Worm (Caenorhabditis elegans) whole organism, dauer: Measurements from ENCODE around the gene B0361.3.

Source experiments
- unc-62 ChIP-seq: sonication (generic microtip); optimal IDR thresholded peaks from 2 replicates; lab custom pipeline; 2017; ENCODE audit warnings: missing biosample characterization, missing genetic modification reagents, missing genetic modification characterization

The B0361.3 gene

ce11 chrIII:7281179-7281578 lies at the start of gene B0361.3:
B0361.3 (plus strand) TSS chrIII:7281462.
- no peak for TF ChIP-seq unc-62 (GFP tag; lab: Kevin White, UChicago)

ce11 chrIII:7232782-7233181 lies 48.5 kb upstream of the B0361.3 start, which contains the start of gene adr-2:
adr-2 (minus strand) TSS chrIII:7232882.
- no peak for TF ChIP-seq unc-62 (GFP tag; lab: Kevin White, UChicago)

DNA sequence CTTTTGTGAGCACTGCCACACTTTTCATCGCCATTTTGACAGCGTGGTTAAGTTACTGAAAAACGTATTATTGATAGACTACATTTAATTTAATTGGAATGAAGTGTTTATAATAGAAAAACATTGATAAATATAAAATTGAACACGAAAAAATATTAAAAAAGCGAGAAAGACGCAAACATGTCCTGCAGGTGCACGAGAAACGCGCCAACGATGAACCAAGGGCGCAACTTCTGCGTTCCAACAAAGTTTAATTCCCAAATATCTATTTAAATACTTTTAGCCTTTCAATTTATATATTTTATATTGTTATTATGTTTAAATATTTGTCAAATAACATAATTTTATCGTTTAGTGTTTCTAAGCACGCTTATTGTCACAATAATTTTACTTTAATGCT lies 47.1 kb upstream of the B0361.3 start, which contains the start of gene ndus-8:
ndus-8 (minus strand) TSS at position 55 of the 400 bp plus-strand sequence.
- TF ChIP-seq unc-62 (GFP tag; lab: Kevin White, UChicago), result no peak

- TF ChIP-seq unc-62 (GFP tag; lab: Kevin White, UChicago), result no peak
Measured at ce11 chrIII:7238727-7239126, 42.5 kb upstream of the B0361.3 start, which contains the start of gene pars-1. pars-1 (plus strand) TSS chrIII:7239027.

- TF ChIP-seq unc-62 (GFP tag; lab: Kevin White, UChicago), result no peak
Measured at ce11 chrIII:7239416-7239815, 41.8 kb upstream of the B0361.3 start.

DNA sequence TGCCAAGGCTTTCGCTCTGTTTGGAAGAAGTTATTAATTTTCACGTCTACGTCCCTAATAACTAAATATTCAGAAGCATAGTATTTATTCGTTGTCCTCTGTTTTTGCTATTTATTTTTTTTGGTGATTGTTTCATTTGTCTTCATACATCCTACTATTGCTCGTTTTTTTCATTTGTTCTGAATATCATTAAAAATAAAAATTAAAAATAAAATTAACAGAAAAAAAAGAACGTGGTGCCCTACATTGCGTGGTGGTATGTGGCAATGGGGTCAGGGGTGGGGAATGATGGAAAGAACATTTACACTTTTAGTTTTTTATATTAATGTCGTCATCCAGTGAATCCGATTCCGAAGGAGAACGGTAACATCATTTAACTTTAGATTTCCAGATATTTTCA lies 40.2 kb upstream of the B0361.3 start, which contains the start of gene ztf-31:
ztf-31 (plus strand) TSS at position 301 of the 400 bp plus-strand sequence.
- TF ChIP-seq unc-62 (GFP tag; lab: Kevin White, UChicago), result no peak

DNA sequence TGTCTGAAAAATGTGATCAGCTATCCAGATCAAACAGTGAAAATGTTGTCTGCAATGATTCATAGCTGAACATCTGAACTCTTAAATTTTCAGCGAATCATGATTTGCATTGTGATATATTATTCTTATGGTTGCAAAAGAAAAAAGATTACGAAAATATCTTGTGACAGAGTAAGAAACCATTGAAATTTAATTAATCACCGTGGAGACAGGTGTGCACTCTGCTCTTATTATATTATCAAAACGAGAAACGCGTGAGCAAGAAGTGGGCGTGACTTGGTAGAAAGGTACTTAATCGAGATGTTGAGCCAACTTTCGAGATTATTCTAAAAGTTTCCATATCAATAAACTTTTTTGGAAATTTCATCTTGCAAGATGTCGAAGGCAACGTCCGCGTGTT lies 38.3 kb upstream of the B0361.3 start, which contains the start of gene osm-10:
osm-10 (plus strand) TSS at position 293 of the 400 bp plus-strand sequence.
- no peak for TF ChIP-seq unc-62 (GFP tag; lab: Kevin White, UChicago)

DNA sequence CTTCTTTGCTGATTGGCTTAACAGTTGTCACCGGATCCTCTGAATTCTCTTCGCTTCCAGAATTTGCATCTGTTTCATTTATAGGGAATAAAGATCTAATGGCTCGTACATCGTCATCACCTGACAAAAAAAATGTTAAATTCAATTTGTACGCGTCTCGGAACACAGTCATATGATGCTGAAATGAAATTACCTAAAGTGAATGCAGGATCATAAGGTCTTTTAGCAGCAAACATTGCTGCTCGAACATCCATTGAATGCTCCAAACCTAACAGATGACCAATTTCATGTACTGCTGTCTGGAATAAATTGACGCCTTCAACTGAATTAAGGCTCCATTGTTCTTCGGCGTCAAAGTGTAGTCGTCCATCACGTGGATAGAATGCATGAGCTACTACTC lies 34.9 kb upstream of the B0361.3 start:
- TF ChIP-seq unc-62 (GFP tag; lab: Kevin White, UChicago), result no peak

- no peak for TF ChIP-seq unc-62 (GFP tag; lab: Kevin White, UChicago)
Measured at ce11 chrIII:7247740-7248139, 33.5 kb upstream of the B0361.3 start, which contains the start of gene zmp-6. zmp-6 (minus strand) TSS chrIII:7247840.

DNA sequence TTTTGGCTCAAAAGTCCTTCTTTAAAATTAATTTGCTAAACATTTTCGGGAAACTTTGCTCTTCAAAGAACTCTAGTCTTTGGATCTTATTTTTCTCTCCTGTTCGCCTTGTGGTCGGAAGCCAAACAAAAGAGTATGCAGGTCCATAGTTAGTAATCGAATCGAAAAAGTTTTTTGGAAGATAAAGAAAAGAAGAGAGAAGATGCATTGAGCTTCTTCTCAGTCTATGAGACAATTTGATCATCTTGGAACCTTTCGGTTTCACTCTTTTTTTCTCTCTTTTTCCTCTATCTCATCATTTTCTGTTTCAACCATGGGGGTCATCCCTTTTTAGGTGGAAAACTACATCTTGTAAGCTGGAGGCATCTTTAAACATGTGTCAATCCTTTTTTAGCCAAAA lies 27.6 kb upstream of the B0361.3 start:
- TF ChIP-seq unc-62 (GFP tag; lab: Kevin White, UChicago), result no peak

ce11 chrIII:7258931-7259330 lies 22.3 kb upstream of the B0361.3 start, which contains the start of gene B0361.4:
B0361.4 (plus strand) TSS chrIII:7258991.
- TF ChIP-seq unc-62 (GFP tag; lab: Kevin White, UChicago), result no peak

DNA sequence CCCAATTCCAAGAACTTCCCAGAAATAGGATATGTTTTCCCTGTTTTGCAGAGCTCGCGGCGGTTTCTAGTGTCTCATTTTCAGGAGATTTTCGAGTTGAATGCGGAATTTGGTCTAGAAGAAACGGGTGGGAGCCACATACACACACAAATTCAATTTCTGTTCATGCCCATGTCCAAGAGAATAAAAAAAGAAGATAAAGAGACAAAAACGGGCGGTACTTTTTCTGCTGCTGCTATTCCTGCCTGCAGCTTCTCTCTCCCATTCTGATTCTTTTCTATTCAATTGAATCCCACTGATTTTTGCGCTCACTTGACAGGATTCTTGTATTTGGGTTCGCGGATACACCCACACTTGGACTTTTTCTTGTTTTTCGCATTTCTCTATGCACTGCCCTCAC lies 18.7 kb upstream of the B0361.3 start:
- no peak for TF ChIP-seq unc-62 (GFP tag; lab: Kevin White, UChicago)

DNA sequence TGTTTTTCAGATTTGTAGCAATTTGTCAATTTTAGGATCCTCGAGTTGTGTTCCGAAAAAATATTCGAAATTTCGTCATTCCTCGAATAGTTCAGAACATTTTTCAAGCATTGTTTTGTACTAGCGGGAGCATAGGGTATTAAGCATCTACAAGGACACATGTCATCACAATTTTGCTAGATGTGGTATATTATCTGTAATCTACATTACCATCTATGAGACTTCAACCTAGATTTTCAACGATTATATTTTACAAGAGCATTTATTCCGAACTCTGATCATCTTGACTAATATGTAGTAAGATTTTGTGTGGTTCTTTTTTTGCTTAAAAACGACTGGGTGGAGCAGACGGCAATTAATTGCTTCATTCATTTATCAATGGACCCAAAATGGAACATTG lies 18.2 kb upstream of the B0361.3 start:
- no peak for TF ChIP-seq unc-62 (GFP tag; lab: Kevin White, UChicago)

ce11 chrIII:7271083-7271482 lies 10.2 kb upstream of the B0361.3 start:
- no peak for TF ChIP-seq unc-62 (GFP tag; lab: Kevin White, UChicago)

DNA sequence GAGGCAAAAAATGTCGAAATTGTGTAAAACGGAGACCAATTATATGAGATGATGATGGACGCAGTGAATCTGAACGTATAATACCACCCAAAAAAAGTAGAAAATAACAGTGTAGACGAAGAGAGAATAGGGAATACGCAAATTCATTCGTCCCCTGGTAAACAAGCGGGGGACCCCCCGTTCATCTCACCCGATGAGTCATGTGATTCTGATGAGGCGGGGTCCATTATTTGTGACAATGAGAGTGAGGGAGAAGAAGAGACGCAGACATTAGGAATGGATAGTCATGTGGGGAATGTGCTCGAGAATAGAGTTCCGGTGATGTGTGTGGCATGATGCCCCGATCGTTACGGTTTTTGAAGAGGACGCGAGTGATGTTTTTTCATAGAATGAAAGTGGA lies 9.2 kb upstream of the B0361.3 start:
- TF ChIP-seq unc-62 (GFP tag; lab: Kevin White, UChicago), result no peak

DNA sequence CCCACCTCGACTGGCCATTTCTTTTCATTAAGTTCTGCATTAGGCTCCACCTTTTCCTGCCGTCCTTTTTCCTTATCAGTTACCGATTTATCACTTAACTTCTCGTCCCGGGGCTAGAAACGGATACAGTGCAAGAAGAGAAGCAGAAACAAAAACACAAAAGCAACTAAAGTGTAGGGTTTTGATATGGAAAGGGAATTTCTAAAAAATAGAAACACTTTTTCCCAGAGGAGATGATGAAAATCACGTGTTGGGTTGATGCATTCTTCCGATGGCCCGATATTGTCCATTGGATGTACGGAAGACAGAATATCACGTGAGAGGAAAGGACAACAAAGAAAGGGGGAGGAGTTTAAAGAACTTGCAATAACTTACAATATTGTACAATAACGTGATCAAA lies 8.4 kb upstream of the B0361.3 start:
- TF ChIP-seq unc-62 (GFP tag; lab: Kevin White, UChicago), result no peak

ce11 chrIII:7273718-7274117 lies 7.5 kb upstream of the B0361.3 start:
- TF ChIP-seq unc-62 (GFP tag; lab: Kevin White, UChicago), result no peak
